Fruit fly (Drosophila melanogaster) ovary, adult (tissue): ENCODE data around the gene PrBP.

Experiments used
- CG17801 ChIP-seq: fragments of 200-800 bp; optimal IDR thresholded peaks from 2 replicates; lab custom pipeline; 2019; ENCODE audit warnings: missing biosample characterization, mild to moderate bottlenecking, missing genetic modification characterization, moderate library complexity; ENCODE audit not compliant: partially characterized antibody

The PrBP gene

dm6 chr2L:8683261-8684042, 2.3 kb downstream of the PrBP start:
- no peak for TF ChIP-seq CG17801

DNA sequence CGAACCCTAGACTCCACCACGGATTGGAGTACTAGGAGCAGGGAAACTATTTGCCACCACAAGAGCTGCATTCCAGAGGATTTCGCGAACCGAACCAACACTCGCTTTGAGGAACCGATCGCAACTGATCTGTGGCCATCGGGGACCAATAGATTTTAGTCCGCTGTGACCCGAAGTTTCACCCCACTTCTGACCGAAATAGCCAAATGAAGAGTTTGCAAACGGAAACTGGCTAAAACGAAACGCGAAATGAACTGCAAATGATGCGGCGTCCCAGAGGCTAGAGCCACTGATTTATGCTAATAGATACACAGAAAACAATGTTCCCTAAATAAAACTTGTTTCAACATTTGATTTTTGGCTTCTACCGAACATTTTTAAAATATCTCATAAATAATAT, 6.0 kb downstream of the PrBP start, which contains the start of gene CG9287:
Gene CG9287 (minus strand): TSS at position 101 of the 400 bp plus-strand sequence.
- TF ChIP-seq CG17801 = no peak

DNA sequence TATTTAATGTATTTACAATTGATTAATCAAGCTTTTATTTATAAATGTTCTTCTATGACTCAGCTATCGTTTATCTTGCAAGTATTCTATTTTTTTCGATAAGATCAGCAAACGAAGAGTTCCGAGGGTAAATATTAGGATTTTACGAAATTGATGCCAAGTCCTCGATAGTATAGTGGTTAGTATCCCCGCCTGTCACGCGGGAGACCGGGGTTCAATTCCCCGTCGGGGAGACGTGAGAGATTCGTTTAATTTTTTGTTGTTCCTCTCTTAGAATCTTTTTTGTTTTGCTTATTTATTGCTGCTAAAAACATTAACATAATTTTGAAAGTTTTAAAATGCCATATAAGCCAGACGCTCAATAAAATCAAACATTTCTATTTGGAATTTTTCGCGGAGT, 6.8 kb downstream of the PrBP start:
- no peak for TF ChIP-seq CG17801

dm6 chr2L:8672278-8672748, 13.4 kb downstream of the PrBP start, which contains the start of gene Glt:
Glt (plus strand) TSS chr2L:8672698.
- TF ChIP-seq CG17801 = no peak

DNA sequence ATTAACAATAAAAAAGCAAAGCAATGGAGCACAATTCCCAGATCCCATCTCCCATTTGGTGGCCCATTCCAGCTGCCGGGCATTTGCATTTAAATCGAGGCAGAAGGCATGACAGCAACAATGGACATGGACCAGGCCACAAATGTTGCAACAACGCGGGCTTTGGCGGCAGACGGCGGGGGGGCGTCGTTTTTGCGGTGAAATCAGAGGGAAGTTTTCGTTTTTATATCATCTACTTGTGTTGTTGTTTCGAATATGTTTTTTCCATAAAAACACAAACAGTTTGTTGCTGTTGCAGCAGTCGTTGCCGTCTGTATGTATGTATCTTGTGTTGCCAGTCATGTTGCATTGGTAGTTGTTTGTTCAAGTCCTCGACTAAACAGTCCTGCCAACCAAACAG, 26.2 kb downstream of the PrBP start:
- TF ChIP-seq CG17801 = no peak
